Fruit fly (Drosophila melanogaster): Measurements from ENCODE around the gene CG33509.
A peak's percentile ranks its signal among the peaks of the same experiment; 100 is the strongest.

The CG33509 gene

dm6 chr2L:21088651-21089050 lies 2.3 kb upstream of the CG33509 start, which contains the start of gene ppk13:
Gene ppk13, minus strand, starts transcription at chr2L:21088751.
- TF ChIP-seq foxo (GFP tag; optimal IDR thresholded peaks at IDR 0.05) (no peak), lola (GFP tag; optimal IDR thresholded peaks at IDR 0.05) (no peak), br (GFP tag; optimal IDR thresholded peaks at IDR 0.05) (no peak), Mio (GFP tag; optimal IDR thresholded peaks at IDR 0.05) (no peak), dmrt93B (GFP tag; optimal IDR thresholded peaks at IDR 0.05) (no peak)

dm6 chr2L:21084268-21084667 lies 2.0 kb downstream of the CG33509 start, which contains the start of gene CG33510:
Gene CG33510, minus strand, starts transcription at chr2L:21084326.
- peak; percentile 31 for TF ChIP-seq h (GFP tag; optimal IDR thresholded peaks at IDR 0.05)
- TF ChIP-seq Hr78 (GFP tag; optimal IDR thresholded peaks at IDR 0.05) = no peak
- no peak for TF ChIP-seq Jra (GFP tag; optimal IDR thresholded peaks at IDR 0.05)
- no peak for TF ChIP-seq brk (GFP tag; optimal IDR thresholded peaks at IDR 0.05)
- no peak for TF ChIP-seq CG32264 (GFP tag; optimal IDR thresholded peaks at IDR 0.05)
- TF ChIP-seq pan (optimal IDR thresholded peaks at IDR 0.05) = no peak
- TF ChIP-seq jim (GFP tag; optimal IDR thresholded peaks at IDR 0.05) = no peak
- TF ChIP-seq Rel (GFP tag; optimal IDR thresholded peaks at IDR 0.05) = no peak
- no peak for TF ChIP-seq Rel (tag; optimal IDR thresholded peaks at IDR 0.05)
- no peak for TF ChIP-seq GATAd (GFP tag; optimal IDR thresholded peaks at IDR 0.05)
- TF ChIP-seq br (GFP tag; optimal IDR thresholded peaks at IDR 0.05) = no peak
- no peak for TF ChIP-seq dmrt93B (GFP tag; optimal IDR thresholded peaks at IDR 0.05)
- no peak for TF ChIP-seq Hr83 (GFP tag; optimal IDR thresholded peaks at IDR 0.05; ENCODE audit: poor library complexity, severe bottlenecking)
- no peak for TF ChIP-seq woc (GFP tag; optimal IDR thresholded peaks at IDR 0.05)
- TF ChIP-seq rgr (GFP tag; optimal IDR thresholded peaks at IDR 0.05) = peak; percentile 6
- TF ChIP-seq CG9705 (GFP tag; optimal IDR thresholded peaks at IDR 0.05) = no peak
- no peak for TF ChIP-seq Myc (optimal IDR thresholded peaks at IDR 0.05)
- no peak for TF ChIP-seq HLH106 (tag; optimal IDR thresholded peaks at IDR 0.05)
- TF ChIP-seq fru (GFP tag; optimal IDR thresholded peaks at IDR 0.05) = peak; percentile 57
- peak in 1 of 2 experiments; percentile 20 for TF ChIP-seq foxo (GFP tag; optimal IDR thresholded peaks at IDR 0.05)
- no peak for TF ChIP-seq Sp1 (GFP tag; optimal IDR thresholded peaks at IDR 0.05)
- TF ChIP-seq lola (GFP tag; optimal IDR thresholded peaks at IDR 0.05) = no peak

- TF ChIP-seq usp (GFP tag; optimal IDR thresholded peaks at IDR 0.05) (no peak), jim (GFP tag; optimal IDR thresholded peaks at IDR 0.05) (no peak), Myc (optimal IDR thresholded peaks at IDR 0.05) (no peak), Dif (GFP tag; optimal IDR thresholded peaks at IDR 0.05; ENCODE audit: partially characterized antibody) (no peak), fru (GFP tag; optimal IDR thresholded peaks at IDR 0.05) (no peak), Abd-B (GFP tag; optimal IDR thresholded peaks at IDR 0.05) (no peak), h (GFP tag; optimal IDR thresholded peaks at IDR 0.05) (no peak), Hnf4 (GFP tag; optimal IDR thresholded peaks at IDR 0.05) (no peak)
These were observed 3.7 kb downstream of the CG33509 start, which contains the start of gene CG33511 for dm6 chr2L:21082444-21083201. Gene CG33511, minus strand, starts transcription at chr2L:21082494.

DNA sequence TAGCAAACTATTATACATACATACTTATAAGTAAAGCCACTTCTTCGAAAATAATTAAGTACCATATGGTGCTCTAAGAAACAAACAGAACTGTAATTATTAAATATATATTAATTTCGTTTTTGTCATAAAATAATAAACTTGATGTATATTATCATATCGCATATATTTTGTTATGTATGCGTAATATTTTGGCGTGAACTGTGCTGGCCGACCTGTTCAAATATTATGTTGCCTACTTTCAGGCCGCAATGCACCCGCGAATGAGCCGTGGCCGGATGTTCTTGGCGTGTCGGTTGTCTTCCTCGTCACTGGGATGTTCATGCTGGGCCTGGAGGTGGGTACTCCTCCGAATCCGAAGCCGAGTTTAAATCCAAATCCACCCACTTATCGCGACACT lies 8.5 kb downstream of the CG33509 start:
- no peak for TF ChIP-seq N (GFP tag; optimal IDR thresholded peaks at IDR 0.05)
- no peak for TF ChIP-seq sage (GFP tag; optimal IDR thresholded peaks at IDR 0.05)
- no peak for TF ChIP-seq Dif (GFP tag; optimal IDR thresholded peaks at IDR 0.05; ENCODE audit: partially characterized antibody)
- no peak for TF ChIP-seq Sp1 (GFP tag; optimal IDR thresholded peaks at IDR 0.05)
- no peak for TF ChIP-seq psq (GFP tag; optimal IDR thresholded peaks at IDR 0.05)
- TF ChIP-seq jim (GFP tag; optimal IDR thresholded peaks at IDR 0.05) = no peak

DNA sequence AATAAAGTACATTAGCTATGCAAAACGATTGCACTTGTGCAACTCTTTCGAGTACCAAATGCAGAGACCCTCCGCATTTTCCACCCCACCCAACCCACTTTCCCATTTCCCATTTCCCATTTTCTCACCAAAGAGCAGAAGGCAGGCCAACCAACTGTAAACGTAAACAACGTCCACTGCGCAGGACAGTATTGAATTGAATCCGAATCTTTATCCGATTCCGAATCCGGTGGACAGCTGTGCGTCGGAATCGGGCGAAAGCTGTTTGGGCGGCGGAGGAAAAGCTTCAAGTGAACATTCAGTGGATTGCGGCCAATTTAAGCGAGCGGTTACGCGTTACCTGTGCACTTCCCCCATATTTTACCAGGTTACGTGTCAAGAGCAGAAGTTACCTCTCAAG lies 11.2 kb downstream of the CG33509 start, which contains the start of gene tadr:
TSS of gene tadr (plus strand) at position 301 of the 400 bp plus-strand sequence.
- TF ChIP-seq HLH106 (tag; optimal IDR thresholded peaks at IDR 0.05) = no peak
- peak; percentile 16 for TF ChIP-seq Vsx2 (GFP tag; optimal IDR thresholded peaks at IDR 0.05; ENCODE audit: partially characterized antibody)
- TF ChIP-seq CG9705 (GFP tag; optimal IDR thresholded peaks at IDR 0.05) = no peak
- TF ChIP-seq CG32264 (GFP tag; optimal IDR thresholded peaks at IDR 0.05) = no peak
- no peak for TF ChIP-seq psq (GFP tag; optimal IDR thresholded peaks at IDR 0.05)
- no peak for TF ChIP-seq Abd-B (GFP tag; optimal IDR thresholded peaks at IDR 0.05)
- no peak for TF ChIP-seq jim (GFP tag; optimal IDR thresholded peaks at IDR 0.05)
- no peak for TF ChIP-seq OdsH (GFP tag; optimal IDR thresholded peaks at IDR 0.05)

Data from whole organism, wandering third instar larva.